Worm (Caenorhabditis elegans): ENCODE data around the gene srlf-9.

ce11 chrIII:13429668-13430067, 28.1 kb upstream of the srlf-9 start, which contains the start of gene bli-5:
- TF ChIP-seq unc-120 (tag; optimal IDR thresholded peaks at IDR 0.05; ENCODE audit: poor library complexity, severe bottlenecking), result no peak
- no peak for TF ChIP-seq blmp-1 (tag; optimal IDR thresholded peaks at IDR 0.05)
- TF ChIP-seq lsy-2 (tag; optimal IDR thresholded peaks at IDR 0.05), result no peak
- TF ChIP-seq unc-39 (tag; optimal IDR thresholded peaks at IDR 0.05), result no peak
- TF ChIP-seq nhr-76 (tag; optimal IDR thresholded peaks at IDR 0.05), result no peak
- no peak for TF ChIP-seq nhr-28 (tag; optimal IDR thresholded peaks at IDR 0.05)
- TF ChIP-seq nhr-237 (tag; optimal IDR thresholded peaks at IDR 0.05), result no peak
- TF ChIP-seq unc-62 (GFP tag; optimal IDR thresholded peaks at IDR 0.05), result no peak
- no peak for TF ChIP-seq snpc-4 (tag; optimal IDR thresholded peaks at IDR 0.05)
- TF ChIP-seq elt-3 (tag; optimal IDR thresholded peaks at IDR 0.05), result no peak
- TF ChIP-seq drap-1 (GFP tag; optimal IDR thresholded peaks at IDR 0.05), result no peak
- TF ChIP-seq ceh-39 (tag; optimal IDR thresholded peaks at IDR 0.05), result no peak
